Worm (Caenorhabditis elegans) whole organism, L1 larva: ENCODE measurements around the gene mdl-1.

Experiments
- C16A3.4 ChIP-seq: fragments of 150-350 bp; optimal IDR thresholded peaks from 2 replicates; lab custom pipeline; 2014; ENCODE audit warnings: missing biosample characterization, missing genetic modification characterization
- C34B4.2 ChIP-seq: sonication (generic microtip); optimal IDR thresholded peaks from 2 replicates; lab custom pipeline; 2017; ENCODE audit warnings: mild to moderate bottlenecking, missing genetic modification characterization, missing compliant biosample characterization
- F16B12.6 ChIP-seq: fragments of 150-350 bp; optimal IDR thresholded peaks from 2 replicates; lab custom pipeline; 2014; ENCODE audit warnings: missing biosample characterization, missing genetic modification characterization
- Y116A8C.19 ChIP-seq: sonication (generic microtip); optimal IDR thresholded peaks from 2 replicates; lab custom pipeline; 2016; ENCODE audit warnings: missing compliant biosample characterization, missing genetic modification characterization, borderline replicate concordance
- alr-1 ChIP-seq: fragments of 200-800 bp; sonication (Bioruptor generic); optimal IDR thresholded peaks from 2 replicates; lab custom pipeline; 2018; ENCODE audit warnings: borderline replicate concordance, mild to moderate bottlenecking, missing genetic modification characterization, missing compliant biosample characterization
- aly-2 ChIP-seq: fragments of 150-350 bp; optimal IDR thresholded peaks from 2 replicates; lab custom pipeline; 2014; ENCODE audit warnings: missing biosample characterization, missing genetic modification characterization
- ama-1 ChIP-seq: fragments of 150-350 bp; optimal IDR thresholded peaks from 2 replicates; lab custom pipeline; 2014
- ceh-82 ChIP-seq, 3 experiments: fragments of 150-350 bp in 1 of 3; sonication (generic microtip) in 2 of 3; optimal IDR thresholded peaks; 2 replicates each; lab custom pipeline; 2014 to 2017; ENCODE audit warnings: missing biosample characterization in 3 of 3, missing genetic modification characterization in 3 of 3
- ceh-90 ChIP-seq: sonication (generic microtip); optimal IDR thresholded peaks from 2 replicates; lab custom pipeline; 2016; ENCODE audit warnings: missing genetic modification characterization, missing compliant biosample characterization
- ces-1 ChIP-seq: fragments of 150-350 bp; optimal IDR thresholded peaks from 2 replicates; lab custom pipeline; 2014; ENCODE audit warnings: missing biosample characterization, missing genetic modification reagents, missing genetic modification characterization
- dsc-1 ChIP-seq: sonication (generic microtip); optimal IDR thresholded peaks from 2 replicates; lab custom pipeline; 2016; ENCODE audit warnings: mild to moderate bottlenecking, missing genetic modification characterization, missing compliant biosample characterization
- efl-1 ChIP-seq, 4 experiments: fragments of 150-350 bp; optimal IDR thresholded peaks in 3 of 4; peaks in 1 of 4; 1 replicate in 1 of 4; 2 replicates in 3 of 4; lab custom pipeline; 2014; ENCODE audit warnings: missing biosample characterization in 2 of 4, missing genetic modification characterization in 2 of 4, missing genetic modification reagents in 2 of 4
- egl-13 ChIP-seq: sonication (generic microtip); optimal IDR thresholded peaks from 2 replicates; lab custom pipeline; 2016; ENCODE audit warnings: missing genotype, missing genetic modification reagents, missing genetic modification characterization, missing compliant biosample characterization
- egl-27 ChIP-seq, 2 experiments: fragments of 150-350 bp in 1 of 2; sonication (generic microtip); optimal IDR thresholded peaks; 3 replicates each; lab custom pipeline; 2017 to 2018; ENCODE audit warnings: missing biosample characterization in 2 of 2, missing genetic modification characterization in 2 of 2, missing genetic modification reagents in 2 of 2
- elt-2 ChIP-seq: sonication (generic microtip); optimal IDR thresholded peaks from 2 replicates; lab custom pipeline; 2016; ENCODE audit warnings: missing genetic modification characterization, mild to moderate bottlenecking, inconsistent platforms, missing compliant biosample characterization, missing genetic modification reagents
- elt-3 ChIP-seq, 6 experiments: fragments of 150-350 bp in 1 of 6; sonication (generic microtip); optimal IDR thresholded peaks; 2 replicates each; lab custom pipeline; 2017 to 2018; ENCODE audit warnings: missing biosample characterization in 6 of 6, missing genetic modification characterization in 6 of 6, inconsistent platforms in 1 of 6
- ets-5 ChIP-seq: fragments of 200-800 bp; sonication (Bioruptor generic); IDR thresholded peaks from 2 replicates; pipeline ENCODE4 v1.3.6; 2022; ENCODE audit warnings: missing genetic modification characterization, missing compliant biosample characterization
- fkh-10 ChIP-seq: sonication (generic microtip); optimal IDR thresholded peaks from 2 replicates; lab custom pipeline; 2017; ENCODE audit warnings: missing biosample characterization, missing genetic modification reagents, missing genetic modification characterization
- fkh-4 ChIP-seq: sonication (generic microtip); optimal IDR thresholded peaks from 2 replicates; lab custom pipeline; 2016; ENCODE audit warnings: missing compliant biosample characterization, missing genetic modification characterization, borderline replicate concordance
- fkh-8 ChIP-seq: sonication (generic microtip); optimal IDR thresholded peaks from 2 replicates; lab custom pipeline; 2016; ENCODE audit warnings: mild to moderate bottlenecking, missing genetic modification characterization, missing compliant biosample characterization
- grh-1 ChIP-seq: fragments of 200-800 bp; sonication (Bioruptor generic); IDR thresholded peaks from 2 replicates; pipeline ENCODE4 v1.3.6; 2022; ENCODE audit warnings: missing genetic modification reagents, missing genetic modification characterization, missing compliant biosample characterization
- hlh-4 ChIP-seq: sonication (generic microtip); optimal IDR thresholded peaks from 2 replicates; lab custom pipeline; 2016; ENCODE audit warnings: mild to moderate bottlenecking, missing genetic modification characterization, missing compliant biosample characterization
- irx-1 ChIP-seq: sonication (generic microtip); optimal IDR thresholded peaks from 2 replicates; lab custom pipeline; 2016; ENCODE audit warnings: missing genetic modification characterization, missing compliant biosample characterization
- isw-1 ChIP-seq: fragments of 200-800 bp; sonication (Bioruptor generic); IDR thresholded peaks from 2 replicates; pipeline ENCODE4 v1.3.6; 2022; ENCODE audit warnings: missing genetic modification characterization, missing compliant biosample characterization
- jun-1 ChIP-seq: fragments of 150-350 bp; optimal IDR thresholded peaks from 2 replicates; lab custom pipeline; 2014; ENCODE audit warnings: missing biosample characterization, missing genetic modification reagents, missing genetic modification characterization
- lin-13 ChIP-seq: fragments of 150-350 bp; optimal IDR thresholded peaks from 2 replicates; lab custom pipeline; 2014; ENCODE audit warnings: missing biosample characterization, missing genetic modification reagents, missing genetic modification characterization
- lin-14 ChIP-seq: fragments of 200-800 bp; sonication (Bioruptor generic); optimal IDR thresholded peaks from 2 replicates; lab custom pipeline; 2018; ENCODE audit warnings: mild to moderate bottlenecking, missing genetic modification characterization, moderate library complexity, missing compliant biosample characterization
- lin-15B ChIP-seq: fragments of 150-350 bp; sonication (generic microtip); optimal IDR thresholded peaks from 3 replicates; lab custom pipeline; 2014; ENCODE audit warnings: missing biosample characterization, missing genetic modification characterization
- lin-39 ChIP-seq: fragments of 150-350 bp; optimal IDR thresholded peaks from 2 replicates; lab custom pipeline; 2014; ENCODE audit warnings: missing biosample characterization, missing genetic modification reagents, missing genetic modification characterization
- lir-3 ChIP-seq: sonication (generic microtip); optimal IDR thresholded peaks from 2 replicates; lab custom pipeline; 2016; ENCODE audit warnings: mild to moderate bottlenecking, missing genetic modification characterization, moderate library complexity, missing compliant biosample characterization; ENCODE audit not compliant: poor library complexity
- lsy-2 ChIP-seq, 2 experiments: fragments of 150-350 bp; optimal IDR thresholded peaks; 2 replicates each; lab custom pipeline; 2014; ENCODE audit warnings: missing biosample characterization in 2 of 2, missing genetic modification characterization in 2 of 2
- mab-9 ChIP-seq: fragments of 200-800 bp; sonication (Bioruptor generic); IDR thresholded peaks from 2 replicates; pipeline ENCODE4 v1.3.6; 2022; ENCODE audit warnings: missing genetic modification reagents, missing genetic modification characterization, missing compliant biosample characterization
- mdl-1 ChIP-seq, 2 experiments: fragments of 150-350 bp; optimal IDR thresholded peaks; 2 replicates each; lab custom pipeline; 2014 to 2017; ENCODE audit warnings: missing biosample characterization in 2 of 2, missing genetic modification characterization in 2 of 2, inconsistent platforms in 1 of 2
- mep-1 ChIP-seq: fragments of 150-350 bp; optimal IDR thresholded peaks from 2 replicates; lab custom pipeline; 2014; ENCODE audit warnings: missing biosample characterization, missing genetic modification characterization
- nhr-11 ChIP-seq: fragments of 150-350 bp; optimal IDR thresholded peaks from 2 replicates; lab custom pipeline; 2014; ENCODE audit warnings: missing biosample characterization, missing genetic modification characterization
- nhr-12 ChIP-seq: sonication (generic microtip); optimal IDR thresholded peaks from 2 replicates; lab custom pipeline; 2017; ENCODE audit warnings: missing biosample characterization, missing genetic modification characterization
- nhr-20 ChIP-seq: sonication (generic microtip); optimal IDR thresholded peaks from 2 replicates; lab custom pipeline; 2016; ENCODE audit warnings: mild to moderate bottlenecking, missing genetic modification characterization, missing compliant biosample characterization
- nhr-28 ChIP-seq: fragments of 150-350 bp; optimal IDR thresholded peaks from 2 replicates; lab custom pipeline; 2014; ENCODE audit warnings: missing biosample characterization, missing genetic modification characterization
- nhr-85 ChIP-seq: sonication (generic microtip); peaks from one replicate; lab custom pipeline; 2016; ENCODE audit warnings: missing genetic modification characterization, inconsistent platforms, missing compliant biosample characterization
- pag-3 ChIP-seq: sonication (generic microtip); optimal IDR thresholded peaks from 2 replicates; lab custom pipeline; 2017; ENCODE audit warnings: missing genetic modification characterization, mild to moderate bottlenecking, missing compliant biosample characterization, antibody characterized with exemption, borderline replicate concordance; ENCODE audit not compliant: insufficient read depth
- pax-3 ChIP-seq: fragments of 200-800 bp; sonication (Bioruptor generic); optimal IDR thresholded peaks from 2 replicates; lab custom pipeline; 2018; ENCODE audit warnings: mild to moderate bottlenecking, missing genetic modification characterization, moderate library complexity, missing compliant biosample characterization
- pqm-1 ChIP-seq: sonication (generic microtip); optimal IDR thresholded peaks from 3 replicates; lab custom pipeline; 2017; ENCODE audit warnings: missing biosample characterization, missing genetic modification characterization
- rnt-1 ChIP-seq: sonication (generic microtip); optimal IDR thresholded peaks from 2 replicates; lab custom pipeline; 2016; ENCODE audit warnings: mild to moderate bottlenecking, missing genetic modification characterization, moderate library complexity, missing compliant biosample characterization
- sox-4 ChIP-seq: sonication (generic microtip); optimal IDR thresholded peaks from 2 replicates; lab custom pipeline; 2016; ENCODE audit warnings: missing genetic modification characterization, missing compliant biosample characterization
- swsn-7 ChIP-seq: sonication (generic microtip); optimal IDR thresholded peaks from 2 replicates; lab custom pipeline; 2016; ENCODE audit warnings: missing genetic modification characterization, missing compliant biosample characterization
- unc-86 ChIP-seq: sonication (generic microtip); optimal IDR thresholded peaks from 2 replicates; lab custom pipeline; 2016; ENCODE audit warnings: missing genetic modification characterization, missing compliant biosample characterization
- unc-98 ChIP-seq: fragments of 200-800 bp; sonication (Bioruptor generic); IDR thresholded peaks from 2 replicates; pipeline ENCODE4 v1.3.6; 2022; ENCODE audit warnings: missing genetic modification characterization, missing compliant biosample characterization
- xbp-1 ChIP-seq: sonication (generic microtip); optimal IDR thresholded peaks from 2 replicates; lab custom pipeline; 2016; ENCODE audit warnings: missing genetic modification characterization, missing compliant biosample characterization
- zip-4 ChIP-seq: fragments of 200-800 bp; sonication (Bioruptor generic); optimal IDR thresholded peaks from 2 replicates; lab custom pipeline; 2018; ENCODE audit warnings: mild to moderate bottlenecking, missing genetic modification characterization, moderate library complexity, missing compliant biosample characterization
- ztf-4 ChIP-seq: fragments of 150-350 bp; optimal IDR thresholded peaks from 2 replicates; lab custom pipeline; 2014; ENCODE audit warnings: missing biosample characterization, missing genetic modification characterization

mdl-1 gene

ce11 chrX:6740282-6740982 is 1.7 kb upstream of the mdl-1 start:
- TF ChIP-seq unc-86 (tag; lab: Kevin White, UChicago) (peak; percentile 70), hlh-4 (tag; lab: Kevin White, UChicago) (no peak), unc-98 (GFP tag; lab: Robert Waterston, UW) (no peak), F16B12.6 (no peak), mab-9 (GFP tag; lab: Robert Waterston, UW) (0 out of 2 replicates have a peak, but pooled peaks have one; percentile 28), dsc-1 (peak; percentile 58), isw-1 (GFP tag; lab: Robert Waterston, UW) (peak; percentile 7), lin-14 (GFP tag; lab: Kevin White, UChicago) (no peak), mdl-1 (tag; optimal IDR thresholded peaks at IDR 0.05; lab: Kevin White, UChicago) (peak in 1 of 2 experiments; percentile 47), pqm-1 (tag; lab: Kevin White, UChicago) (no peak), egl-27 (tag; optimal IDR thresholded peaks at IDR 0.05; lab: Kevin White, UChicago) (no peak), nhr-11 (tag; lab: Kevin White, UChicago) (no peak), ceh-82 (tag; optimal IDR thresholded peaks at IDR 0.05; lab: Kevin White, UChicago) (peak in 2 of 3 experiments; percentile 25 to 59), nhr-28 (tag; lab: Kevin White, UChicago) (no peak), egl-13 (peak; percentile 22), C16A3.4 (tag; lab: Kevin White, UChicago) (no peak), xbp-1 (tag; lab: Kevin White, UChicago) (peak; percentile 14), lin-39 (tag; lab: Kevin White, UChicago) (no peak), nhr-12 (tag; lab: Kevin White, UChicago) (no peak), fkh-8 (tag; lab: Kevin White, UChicago) (peak; percentile 78), fkh-10 (GFP tag; lab: Kevin White, UChicago) (peak; percentile 51), lsy-2 (tag; optimal IDR thresholded peaks at IDR 0.05; lab: Kevin White, UChicago) (no peak), rnt-1 (tag; lab: Kevin White, UChicago) (no peak)

- TF ChIP-seq lin-13 (GFP tag; lab: Kevin White, UChicago) (peak; percentile 2), Y116A8C.19 (tag; lab: Kevin White, UChicago) (no peak), nhr-85 (tag; lab: Kevin White, UChicago) (peak; percentile 83), grh-1 (peak; percentile 67), alr-1 (tag; lab: Kevin White, UChicago) (no peak), C34B4.2 (tag; lab: Kevin White, UChicago) (no peak), swsn-7 (tag; lab: Kevin White, UChicago) (peak; percentile 47), mep-1 (tag; lab: Kevin White, UChicago) (peak; percentile 46), sox-4 (tag; lab: Kevin White, UChicago) (peak; percentile 12), nhr-20 (tag; lab: Kevin White, UChicago) (peak; percentile 86), elt-2 (tag; lab: Kevin White, UChicago) (no peak), ceh-90 (tag; lab: Kevin White, UChicago) (no peak), elt-3 (tag; optimal IDR thresholded peaks at IDR 0.05; lab: Kevin White, UChicago) (peak in 2 of 6 experiments; percentile 4 to 64), egl-27 (tag; optimal IDR thresholded peaks at IDR 0.05; lab: Kevin White, UChicago) (no peak), pqm-1 (tag; lab: Kevin White, UChicago) (no peak), fkh-4 (tag; lab: Kevin White, UChicago) (no peak), pag-3 (tag; lab: Kevin White, UChicago) (no peak), efl-1 (optimal IDR thresholded peaks at IDR 0.05; lab: Kevin White, UChicago) (peak; percentile 12 to 34), efl-1 (GFP tag; optimal IDR thresholded peaks at IDR 0.05 in 1 of 2; lab: Kevin White, UChicago) (peak in 1 of 2 experiments; percentile 20), ama-1 (lab: Kevin White, UChicago) (peak; percentile 52), pax-3 (no peak), nhr-28 (tag; lab: Kevin White, UChicago) (no peak), ces-1 (GFP tag; lab: Kevin White, UChicago) (no peak), ets-5 (GFP tag; lab: Robert Waterston, UW) (no peak), ztf-4 (peak; percentile 56), lin-15B (no peak), irx-1 (tag; lab: Kevin White, UChicago) (peak; percentile 28), zip-4 (GFP tag; lab: Kevin White, UChicago) (no peak), lir-3 (tag; lab: Kevin White, UChicago) (peak; percentile 80), jun-1 (no peak), isw-1 (GFP tag; lab: Robert Waterston, UW) (no peak), aly-2 (tag; lab: Kevin White, UChicago) (no peak)
Observed at ce11 chrX:6740983-6741365, 1.2 kb upstream of the mdl-1 start.
